Worm (Caenorhabditis elegans): ENCODE data around the gene srg-46.

DNA sequence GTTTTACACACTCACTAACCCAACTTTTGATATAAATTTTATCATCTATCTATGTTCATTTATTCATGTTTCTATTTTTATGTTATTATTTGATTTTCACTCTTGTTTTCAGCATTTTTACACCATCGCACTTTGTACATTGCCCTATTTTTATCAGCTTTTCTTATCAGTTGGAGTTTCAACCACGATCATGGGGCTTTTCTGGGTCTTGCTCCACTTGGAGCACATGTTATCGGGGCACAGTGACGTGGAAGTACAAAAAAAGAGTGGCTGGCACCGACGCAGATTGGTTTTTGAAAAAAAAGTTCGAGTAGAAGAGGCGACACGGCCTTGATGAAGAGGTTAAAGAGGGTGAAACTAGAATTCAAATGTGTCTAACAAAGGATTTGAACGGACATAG is 13.6 kb downstream of the srg-46 start:
- no peak for TF ChIP-seq unc-62 (GFP tag; optimal IDR thresholded peaks at IDR 0.05 in 1 of 2)
- no peak for TF ChIP-seq unc-62 (tag; optimal IDR thresholded peaks at IDR 0.05)
- no peak for TF ChIP-seq skn-1 (tag; optimal IDR thresholded peaks at IDR 0.05)
- no peak for TF ChIP-seq ama-1 (optimal IDR thresholded peaks at IDR 0.05)
- no peak for TF ChIP-seq ceh-82 (tag; optimal IDR thresholded peaks at IDR 0.05)
- no peak for TF ChIP-seq snpc-4 (tag; optimal IDR thresholded peaks at IDR 0.05)
- TF ChIP-seq egl-27 (tag; optimal IDR thresholded peaks at IDR 0.05): no peak
- no peak for TF ChIP-seq ceh-62 (tag; optimal IDR thresholded peaks at IDR 0.05)
- no peak for TF ChIP-seq ceh-32 (tag; optimal IDR thresholded peaks at IDR 0.05; ENCODE audit: poor library complexity)
- no peak for TF ChIP-seq nhr-237 (tag; optimal IDR thresholded peaks at IDR 0.05)
- no peak for TF ChIP-seq dpl-1 (GFP tag; optimal IDR thresholded peaks at IDR 0.05)
- TF ChIP-seq aly-2 (tag; optimal IDR thresholded peaks at IDR 0.05): no peak
- peak; percentile 79 for TF ChIP-seq nhr-77 (tag; optimal IDR thresholded peaks at IDR 0.05)
- no peak for TF ChIP-seq nhr-76 (tag; optimal IDR thresholded peaks at IDR 0.05)
- TF ChIP-seq nhr-28 (tag; optimal IDR thresholded peaks at IDR 0.05): peak; percentile 62
